Fruit fly (Drosophila melanogaster) whole organism, embryonic: ENCODE measurements around the gene CG9926.

ENCODE experiments used
- ATbp ChIP-seq: fragments of 200-800 bp; sonication (Bioruptor generic); optimal IDR thresholded peaks from 2 replicates; lab custom pipeline; 2017; ENCODE audit warnings: missing biosample characterization, mild to moderate bottlenecking, missing genetic modification characterization, missing genetic modification reagents
- Ada2b ChIP-seq: fragments of 200-800 bp; sonication (Bioruptor generic); IDR thresholded peaks from 2 replicates; pipeline ENCODE4 v1.3.6; 2022; ENCODE audit warnings: missing biosample characterization, missing genetic modification characterization
- Blimp-1 ChIP-seq: fragments of 200-800 bp; sonication (Bioruptor generic); optimal IDR thresholded peaks from 3 replicates; lab custom pipeline; 2018; ENCODE audit warnings: missing biosample characterization, missing genetic modification characterization, mild to moderate bottlenecking, moderate library complexity, missing genetic modification reagents
- CG10366 ChIP-seq: fragments of 200-800 bp; sonication (Bioruptor generic); IDR thresholded peaks from 2 replicates; pipeline ENCODE4 v1.3.6; 2022; ENCODE audit warnings: missing biosample characterization, missing genetic modification characterization
- CG12769 ChIP-seq: fragments of 200-800 bp; sonication (Bioruptor generic); optimal IDR thresholded peaks from 2 replicates; lab custom pipeline; 2019; ENCODE audit warnings: missing biosample characterization, mild to moderate bottlenecking, missing genetic modification characterization, moderate library complexity
- CG14441 ChIP-seq: fragments of 200-800 bp; sonication (Bioruptor generic); IDR thresholded peaks from 2 replicates; pipeline ENCODE4 v1.3.6; 2022; ENCODE audit warnings: missing biosample characterization, missing genetic modification characterization
- CG15601 ChIP-seq: fragments of 200-800 bp; sonication (Bioruptor generic); optimal IDR thresholded peaks from 3 replicates; lab custom pipeline; 2019; ENCODE audit warnings: missing biosample characterization, mild to moderate bottlenecking, missing genetic modification characterization, moderate library complexity
- CG17359 ChIP-seq: fragments of 200-800 bp; sonication (Bioruptor generic); optimal IDR thresholded peaks from 3 replicates; lab custom pipeline; 2018; ENCODE audit warnings: missing biosample characterization, mild to moderate bottlenecking, missing genetic modification characterization, moderate library complexity
- CG17361 ChIP-seq: fragments of 200-800 bp; sonication (Bioruptor generic); IDR thresholded peaks from 3 replicates; pipeline ENCODE4 v1.3.6; 2022; ENCODE audit warnings: missing biosample characterization, missing genetic modification characterization
- CG2875 ChIP-seq: fragments of 200-800 bp; sonication (Bioruptor generic); optimal IDR thresholded peaks from 2 replicates; lab custom pipeline; 2017; ENCODE audit warnings: missing biosample characterization, mild to moderate bottlenecking, missing genetic modification characterization, missing genetic modification reagents
- CG3407 ChIP-seq: fragments of 200-800 bp; sonication (Bioruptor generic); optimal IDR thresholded peaks from 2 replicates; lab custom pipeline; 2018; ENCODE audit warnings: missing biosample characterization, mild to moderate bottlenecking, missing genetic modification characterization
- CG8359 ChIP-seq: fragments of 200-800 bp; sonication (Bioruptor generic); optimal IDR thresholded peaks from 2 replicates; lab custom pipeline; 2017; ENCODE audit warnings: missing biosample characterization, mild to moderate bottlenecking, missing genetic modification characterization, borderline replicate concordance
- CG8388 ChIP-seq: fragments of 200-800 bp; sonication (Bioruptor generic); optimal IDR thresholded peaks from 2 replicates; lab custom pipeline; 2019; ENCODE audit warnings: missing biosample characterization, mild to moderate bottlenecking, missing genetic modification characterization, moderate library complexity
- CG8924 ChIP-seq: fragments of 200-800 bp; optimal IDR thresholded peaks from 3 replicates; lab custom pipeline; 2019; ENCODE audit warnings: missing biosample characterization, mild to moderate bottlenecking, missing genetic modification characterization, moderate library complexity
- CG9727 ChIP-seq: fragments of 200-800 bp; sonication (Bioruptor generic); optimal IDR thresholded peaks from 3 replicates; lab custom pipeline; 2017; ENCODE audit warnings: missing biosample characterization, mild to moderate bottlenecking, missing genetic modification characterization
- CG9876 ChIP-seq: fragments of 200-800 bp; sonication (Bioruptor generic); optimal IDR thresholded peaks from 2 replicates; lab custom pipeline; 2016; ENCODE audit warnings: missing biosample characterization, missing genetic modification characterization
- CG9932 ChIP-seq: fragments of 200-800 bp; sonication (Bioruptor generic); IDR thresholded peaks from 2 replicates; pipeline ENCODE4 v1.3.6; 2022; ENCODE audit warnings: missing biosample characterization, missing genetic modification characterization
- Dp ChIP-seq: fragments of 200-800 bp; sonication (Bioruptor generic); optimal IDR thresholded peaks from 2 replicates; lab custom pipeline; 2018; ENCODE audit warnings: missing biosample characterization, mild to moderate bottlenecking, missing genetic modification characterization, moderate library complexity
- NFAT ChIP-seq: fragments of 200-800 bp; sonication (Bioruptor generic); IDR thresholded peaks from 2 replicates; pipeline ENCODE4 v1.3.6; 2022; ENCODE audit warnings: missing biosample characterization, missing genetic modification characterization
- Ravus ChIP-seq: fragments of 200-800 bp; sonication (Bioruptor generic); IDR thresholded peaks from 2 replicates; pipeline ENCODE4 v1.3.6; 2022; ENCODE audit warnings: missing biosample characterization, missing genetic modification characterization
- Six4 ChIP-seq: fragments of 200-800 bp; sonication (Bioruptor generic); optimal IDR thresholded peaks from 2 replicates; lab custom pipeline; 2016; ENCODE audit warnings: missing biosample characterization, missing genetic modification characterization
- Sox100B ChIP-seq: fragments of 200-800 bp; sonication (Bioruptor generic); optimal IDR thresholded peaks from 3 replicates; lab custom pipeline; 2018; ENCODE audit warnings: missing biosample characterization, mild to moderate bottlenecking, missing genetic modification characterization
- Sox102F ChIP-seq: fragments of 200-800 bp; sonication (Bioruptor generic); optimal IDR thresholded peaks from 2 replicates; lab custom pipeline; 2018; ENCODE audit warnings: missing biosample characterization, mild to moderate bottlenecking, missing genetic modification characterization, moderate library complexity
- btn ChIP-seq: fragments of 200-800 bp; sonication (Bioruptor generic); optimal IDR thresholded peaks from 2 replicates; lab custom pipeline; 2016; ENCODE audit warnings: missing biosample characterization, missing genetic modification characterization
- ci ChIP-seq: fragments of 200-800 bp; sonication (Bioruptor generic); IDR thresholded peaks from 3 replicates; pipeline ENCODE4 v1.3.6; 2022; ENCODE audit warnings: missing biosample characterization, missing genetic modification characterization
- dmrt11E ChIP-seq: fragments of 200-800 bp; sonication (Bioruptor generic); optimal IDR thresholded peaks from 3 replicates; lab custom pipeline; 2018; ENCODE audit warnings: missing biosample characterization, mild to moderate bottlenecking, missing genetic modification characterization, moderate library complexity
- esg ChIP-seq: fragments of 200-800 bp; sonication (Bioruptor generic); conservative IDR thresholded peaks from 2 replicates; pipeline ENCODE4 v1.3.6; 2022; ENCODE audit warnings: missing biosample characterization, missing genetic modification characterization
- gsb ChIP-seq: fragments of 200-800 bp; sonication (Bioruptor generic); IDR thresholded peaks from 2 replicates; pipeline ENCODE4 v1.3.6; 2022; ENCODE audit warnings: missing biosample characterization, missing genetic modification characterization
- gsb-n ChIP-seq: fragments of 200-800 bp; sonication (Bioruptor generic); optimal IDR thresholded peaks from 3 replicates; lab custom pipeline; 2018; ENCODE audit warnings: missing biosample characterization, mild to moderate bottlenecking, missing genetic modification characterization
- hb ChIP-seq: fragments of 200-800 bp; sonication (Bioruptor generic); IDR thresholded peaks from 3 replicates; pipeline ENCODE4 v1.3.6; 2022; ENCODE audit warnings: missing biosample characterization, missing genetic modification characterization; ENCODE audit not compliant: partially characterized antibody
- ken ChIP-seq: fragments of 200-800 bp; sonication (Bioruptor generic); IDR thresholded peaks from 3 replicates; pipeline ENCODE4 v1.3.6; 2022; ENCODE audit warnings: missing biosample characterization, missing genetic modification characterization
- kni ChIP-seq: fragments of 200-800 bp; sonication (Bioruptor generic); optimal IDR thresholded peaks from 3 replicates; lab custom pipeline; 2017; ENCODE audit warnings: mild to moderate bottlenecking, missing biosample characterization, missing genetic modification reagents, missing genetic modification characterization
- lab ChIP-seq: fragments of 200-800 bp; sonication (Bioruptor generic); optimal IDR thresholded peaks from 3 replicates; lab custom pipeline; 2017; ENCODE audit warnings: missing biosample characterization, missing genetic modification characterization, mild to moderate bottlenecking, moderate library complexity, missing genetic modification reagents
- lilli ChIP-seq: fragments of 200-800 bp; sonication (Bioruptor generic); optimal IDR thresholded peaks from 3 replicates; lab custom pipeline; 2016; ENCODE audit warnings: missing biosample characterization, missing genetic modification characterization
- lola ChIP-seq, 3 experiments: fragments of >200 bp in 2 of 3; fragments of 200-800 bp in 1 of 3; sonication (Bioruptor generic) in 1 of 3; optimal IDR thresholded peaks; 2 replicates each; lab custom pipeline; 2017 to 2019; ENCODE audit warnings: missing biosample characterization in 3 of 3, missing genetic modification characterization in 3 of 3, mild to moderate bottlenecking in 1 of 3, moderate library complexity in 1 of 3
- nerfin-2 ChIP-seq: fragments of 200-800 bp; sonication (Bioruptor generic); IDR thresholded peaks from 2 replicates; pipeline ENCODE4 v1.3.6; 2022; ENCODE audit warnings: missing biosample characterization, missing genetic modification characterization; ENCODE audit not compliant: partially characterized antibody
- oc ChIP-seq: fragments of 200-800 bp; sonication (Bioruptor generic); optimal IDR thresholded peaks from 2 replicates; lab custom pipeline; 2018; ENCODE audit warnings: missing biosample characterization, mild to moderate bottlenecking, missing genetic modification characterization, moderate library complexity
- odd ChIP-seq: fragments of 200-800 bp; sonication (Bioruptor generic); optimal IDR thresholded peaks from 2 replicates; lab custom pipeline; 2017; ENCODE audit warnings: missing biosample characterization, mild to moderate bottlenecking, missing genetic modification characterization
- rib ChIP-seq: fragments of 200-800 bp; sonication (Bioruptor generic); IDR thresholded peaks from 2 replicates; pipeline ENCODE4 v1.3.6; 2022; ENCODE audit warnings: missing biosample characterization, missing genetic modification characterization
- sc ChIP-seq, 3 experiments: fragments of >200 bp in 2 of 3; fragments of 200-800 bp in 1 of 3; sonication (Bioruptor generic) in 1 of 3; optimal IDR thresholded peaks; 2 replicates in 2 of 3; 3 replicates in 1 of 3; lab custom pipeline; 2017; ENCODE audit warnings: mild to moderate bottlenecking in 1 of 3, missing biosample characterization in 1 of 3, missing genetic modification characterization in 1 of 3, missing genetic modification reagents in 1 of 3
- seq ChIP-seq: fragments of 200-800 bp; sonication (Bioruptor generic); IDR thresholded peaks from 2 replicates; pipeline ENCODE4 v1.3.6; 2022; ENCODE audit warnings: missing biosample characterization, missing genetic modification characterization
- so ChIP-seq: fragments of 200-800 bp; sonication (Bioruptor generic); IDR thresholded peaks from 3 replicates; pipeline ENCODE4 v1.3.6; 2022; ENCODE audit warnings: missing biosample characterization, missing genetic modification characterization
- toy ChIP-seq: fragments of 200-800 bp; sonication (Bioruptor generic); IDR thresholded peaks from 2 replicates; pipeline ENCODE4 v1.3.6; 2022; ENCODE audit warnings: missing biosample characterization, missing genetic modification characterization
- trem ChIP-seq: fragments of 200-800 bp; optimal IDR thresholded peaks from 3 replicates; lab custom pipeline; 2019; ENCODE audit warnings: missing biosample characterization, mild to moderate bottlenecking, missing genetic modification characterization, moderate library complexity
- wor ChIP-seq: fragments of 200-800 bp; sonication (Bioruptor generic); IDR thresholded peaks from 2 replicates; pipeline ENCODE4 v1.3.6; 2022; ENCODE audit warnings: missing biosample characterization, missing genetic modification characterization
- zen ChIP-seq: fragments of 200-800 bp; sonication (Bioruptor generic); optimal IDR thresholded peaks from 3 replicates; lab custom pipeline; 2018; ENCODE audit warnings: missing biosample characterization, mild to moderate bottlenecking, missing genetic modification characterization, moderate library complexity
- zfh1 ChIP-seq: fragments of 200-800 bp; sonication (Bioruptor generic); IDR thresholded peaks from 3 replicates; pipeline ENCODE4 v1.3.6; 2022; ENCODE audit warnings: missing biosample characterization, missing genetic modification characterization

CG9926 gene

DNA sequence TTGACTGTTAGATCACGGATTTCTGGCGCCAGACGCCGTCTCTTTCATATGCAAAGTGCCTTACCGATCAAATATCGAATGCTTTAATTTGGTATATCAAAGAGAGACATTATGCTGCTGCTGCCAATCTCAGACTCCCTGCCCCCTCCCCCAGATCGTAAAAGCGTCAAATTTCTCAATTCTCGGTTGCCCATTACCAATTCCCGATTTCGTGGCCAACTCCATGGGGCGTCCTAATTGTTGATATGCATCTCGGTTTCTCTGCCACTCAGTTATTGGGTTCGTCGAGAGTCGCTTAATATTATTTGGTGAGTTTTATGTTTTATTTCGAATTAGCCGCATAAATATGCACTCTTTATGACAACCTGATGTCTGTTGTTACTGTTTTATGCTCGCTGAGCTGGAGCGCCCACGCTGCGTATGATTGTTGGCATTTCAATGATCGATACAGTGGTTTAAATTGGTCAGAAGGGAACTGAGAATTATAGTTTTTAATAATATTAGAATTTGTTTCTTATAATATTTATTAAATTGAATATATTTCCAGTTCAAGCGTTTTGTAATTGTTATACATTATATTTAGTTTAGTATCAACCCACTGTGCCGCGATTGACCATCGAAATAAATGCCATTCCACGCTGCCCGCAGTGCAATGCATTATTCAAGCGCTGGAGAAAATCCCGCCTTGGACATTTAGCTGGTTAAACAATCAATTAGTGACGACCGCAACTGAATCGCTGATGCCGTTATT is 43.4 kb downstream of the CG9926 start (continued):
- TF ChIP-seq oc (tag; lab: Kevin White, UChicago) (peak; percentile 35), toy (GFP tag; lab: Robert Waterston, UW) (no peak), NFAT (GFP tag; lab: Robert Waterston, UW) (no peak), Ada2b (GFP tag; lab: Robert Waterston, UW) (peak; percentile 39; the same call in 1 of the 2 replicates), CG12769 (no peak), zen (tag; lab: Kevin White, UChicago) (peak; percentile 34), Sox100B (GFP tag; lab: Kevin White, UChicago) (peak; percentile 62), ATbp (GFP tag; lab: Kevin White, UChicago) (peak; percentile 51), lilli (GFP tag; lab: Kevin White, UChicago) (no peak), CG2875 (peak; percentile 14), so (0 out of 3 replicates have a peak, but pooled peaks have one; percentile 52), CG9727 (GFP tag; lab: Kevin White, UChicago) (peak; percentile 44), trem (tag; lab: Kevin White, UChicago) (peak; percentile 22), btn (GFP tag; lab: Kevin White, UChicago) (no peak), nerfin-2 (no peak), Blimp-1 (GFP tag; lab: Kevin White, UChicago) (peak; percentile 52), wor (peak; percentile 56), lab (GFP tag; lab: Kevin White, UChicago) (peak; percentile 5), CG3407 (GFP tag; lab: Kevin White, UChicago) (peak; percentile 4), gsb-n (peak; percentile 59), lola (GFP tag; optimal IDR thresholded peaks at IDR 0.05; lab: Kevin White, UChicago) (peak in 1 of 3 experiments; percentile 9), CG8924 (tag; lab: Kevin White, UChicago) (peak; percentile 58), CG14441 (GFP tag; lab: Robert Waterston, UW) (peak; percentile 32; the same call in 1 of the 2 replicates), CG15601 (tag; lab: Kevin White, UChicago) (peak; percentile 1), kni (peak; percentile 50), sc (optimal IDR thresholded peaks at IDR 0.05; lab: Kevin White, UChicago) (no peak), sc (GFP tag; optimal IDR thresholded peaks at IDR 0.05; lab: Kevin White, UChicago) (peak; percentile 19), CG9876 (GFP tag; lab: Kevin White, UChicago) (no peak), odd (GFP tag; lab: Kevin White, UChicago) (no peak), zfh1 (peak; percentile 56; the same call in 2 of the 3 replicates), gsb (GFP tag; lab: Robert Waterston, UW) (no peak), CG9932 (GFP tag; lab: Robert Waterston, UW) (no peak), hb (GFP tag; lab: Robert Waterston, UW) (no peak), CG17359 (tag; lab: Kevin White, UChicago) (peak; percentile 51), ken (GFP tag; lab: Robert Waterston, UW) (0 out of 3 replicates have a peak, but pooled peaks have one; percentile 27), Ravus (no peak), CG8359 (peak; percentile 2), dmrt11E (tag; lab: Kevin White, UChicago) (peak; percentile 61), CG10366 (GFP tag; lab: Robert Waterston, UW) (peak; percentile 61), esg (peak; percentile 39), seq (GFP tag; lab: Robert Waterston, UW) (peak; percentile 54; the same call in 1 of the 2 replicates), Dp (GFP tag; lab: Kevin White, UChicago) (no peak), CG17361 (GFP tag; lab: Robert Waterston, UW) (peak; percentile 65), Sox102F (peak; percentile 78), ci (peak; percentile 62; the same call in 1 of the 3 replicates), CG8388 (GFP tag; lab: Kevin White, UChicago) (peak; percentile 46), rib (GFP tag; lab: Robert Waterston, UW) (no peak), Six4 (GFP tag; lab: Kevin White, UChicago) (peak; percentile 9)
